Fruit fly (Drosophila melanogaster): ENCODE results near the gene run.

The run gene

DNA sequence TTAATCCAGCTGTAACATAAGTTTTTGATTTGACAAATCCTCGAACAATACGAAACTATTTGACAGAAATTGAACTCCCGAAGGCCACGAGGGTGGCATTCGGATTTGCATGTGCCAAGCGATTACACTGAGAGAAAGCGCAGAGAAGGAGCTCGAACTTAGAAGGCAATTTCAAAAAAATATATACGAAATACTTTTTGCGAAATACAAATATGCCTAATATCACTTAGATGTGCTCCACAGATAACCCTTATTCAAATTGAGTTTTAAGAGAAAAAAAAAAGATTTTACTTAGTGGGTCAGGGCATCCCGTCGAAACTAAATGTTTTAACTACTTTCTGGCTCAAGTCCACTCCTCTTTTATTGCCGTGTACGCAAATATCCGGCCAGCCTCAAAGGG is 38.1 kb downstream of the run start:
- TF ChIP-seq pan (optimal IDR thresholded peaks at IDR 0.05): no peak
- no peak for TF ChIP-seq CG8478 (optimal IDR thresholded peaks at IDR 0.05)
- TF ChIP-seq EcR (GFP tag; optimal IDR thresholded peaks at IDR 0.05): no peak
- no peak for TF ChIP-seq Dll (optimal IDR thresholded peaks at IDR 0.05)
- TF ChIP-seq psq (optimal IDR thresholded peaks at IDR 0.05): no peak
- TF ChIP-seq usp (GFP tag; optimal IDR thresholded peaks at IDR 0.05): no peak

DNA sequence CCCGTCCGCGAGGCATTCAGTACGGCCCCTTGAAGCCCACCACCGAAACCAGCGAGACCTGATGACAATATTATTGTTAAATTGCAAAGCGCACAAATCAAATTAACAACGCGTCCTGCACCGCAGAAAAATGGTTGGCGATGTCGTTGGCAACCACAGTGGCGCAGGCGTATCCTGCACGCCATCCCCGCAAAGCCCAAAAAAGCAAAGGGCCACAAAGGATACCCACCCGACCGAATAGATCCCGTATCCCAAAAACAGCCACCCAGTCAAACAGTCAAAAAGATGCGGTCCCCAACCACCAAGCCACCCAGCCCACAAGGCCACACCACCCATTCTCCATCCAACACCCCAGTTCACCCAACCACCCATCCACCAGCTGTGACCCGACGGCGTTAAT is 41.0 kb downstream of the run start:
- TF ChIP-seq psq (optimal IDR thresholded peaks at IDR 0.05) (no peak), CG8478 (optimal IDR thresholded peaks at IDR 0.05) (no peak), usp (GFP tag; optimal IDR thresholded peaks at IDR 0.05) (no peak), EcR (GFP tag; optimal IDR thresholded peaks at IDR 0.05) (no peak), pan (optimal IDR thresholded peaks at IDR 0.05) (no peak), Dll (optimal IDR thresholded peaks at IDR 0.05) (no peak)

DNA sequence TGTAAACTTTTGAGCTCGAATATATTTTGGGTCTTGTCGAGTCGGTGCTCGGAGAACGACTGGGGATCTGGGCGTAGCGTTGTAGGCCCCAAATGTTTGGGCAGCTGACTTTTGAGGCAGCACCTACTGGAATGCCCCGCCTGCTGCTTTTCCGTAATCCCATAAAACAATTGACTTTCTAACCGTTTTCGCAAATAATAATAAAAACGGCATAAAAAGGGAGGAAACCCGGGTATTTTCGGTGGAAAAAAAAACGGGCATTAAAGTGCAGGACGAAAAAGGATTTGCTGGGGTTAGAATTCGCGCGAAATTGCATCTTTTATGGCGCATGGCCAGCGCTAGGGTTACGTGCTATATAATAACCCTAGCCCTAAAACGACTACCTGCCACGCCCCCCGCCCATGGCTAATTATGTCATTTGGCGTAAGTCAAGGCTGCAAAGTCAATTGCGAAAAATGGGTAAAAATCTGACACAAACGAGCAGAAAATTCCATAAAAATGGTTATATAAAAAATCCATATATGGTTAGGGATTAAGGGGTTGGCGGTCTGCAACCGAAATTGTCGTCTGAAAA is 45.5 kb downstream of the run start, which contains the start of gene CG1324:
TSS of gene CG1324 (minus strand) at position 51 of the 574 bp plus-strand sequence.
- TF ChIP-seq EcR (GFP tag; optimal IDR thresholded peaks at IDR 0.05): no peak
- TF ChIP-seq psq (optimal IDR thresholded peaks at IDR 0.05): no peak
- TF ChIP-seq pan (optimal IDR thresholded peaks at IDR 0.05): no peak
- TF ChIP-seq CG8478 (optimal IDR thresholded peaks at IDR 0.05): no peak
- TF ChIP-seq Dll (optimal IDR thresholded peaks at IDR 0.05): no peak
- no peak for TF ChIP-seq usp (GFP tag; optimal IDR thresholded peaks at IDR 0.05)

DNA sequence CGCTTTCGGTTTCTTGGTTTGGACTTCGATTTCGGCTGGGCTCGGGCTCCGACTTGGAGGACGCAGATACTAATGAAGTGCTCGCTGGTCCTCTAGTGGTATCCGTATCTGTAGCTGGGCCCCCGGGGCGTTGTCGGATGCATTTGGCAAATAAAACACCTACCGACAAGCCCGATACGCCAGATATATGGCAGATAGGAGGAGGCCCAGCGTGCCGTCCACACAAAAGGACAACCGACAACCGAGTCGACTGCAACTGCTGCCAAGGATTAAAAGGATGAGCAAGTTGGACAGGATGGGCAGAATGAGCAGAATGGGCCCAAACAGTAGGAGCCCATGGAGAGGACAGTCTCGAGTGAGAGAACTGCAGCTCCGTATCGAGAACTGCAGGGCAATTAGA is 49.1 kb downstream of the run start:
- TF ChIP-seq pan (optimal IDR thresholded peaks at IDR 0.05) (no peak), Dll (optimal IDR thresholded peaks at IDR 0.05) (no peak), psq (optimal IDR thresholded peaks at IDR 0.05) (no peak), EcR (GFP tag; optimal IDR thresholded peaks at IDR 0.05) (no peak), usp (GFP tag; optimal IDR thresholded peaks at IDR 0.05) (no peak), CG8478 (optimal IDR thresholded peaks at IDR 0.05) (no peak)

DNA sequence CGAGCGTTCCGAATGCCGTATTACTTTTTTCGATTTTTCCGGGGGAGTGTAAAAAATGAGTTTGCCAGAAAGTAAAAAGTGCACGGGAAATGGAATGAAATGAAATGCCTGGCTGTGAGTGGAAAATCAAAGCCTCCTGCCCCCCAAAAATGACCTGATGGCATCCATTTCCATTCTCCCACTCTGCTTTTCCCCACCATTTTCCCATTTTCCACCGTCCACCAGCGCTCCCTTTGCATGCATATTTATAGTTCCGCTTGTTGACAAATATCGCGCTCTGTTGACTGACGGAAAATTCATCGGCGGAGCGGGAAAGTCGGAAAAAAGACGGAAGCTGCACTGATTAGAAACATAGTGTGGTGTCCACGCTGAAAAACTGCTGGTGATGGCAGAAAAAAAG is 55.4 kb downstream of the run start, which contains the start of gene CG15452:
TSS of gene CG15452 (minus strand) at position 101 of the 400 bp plus-strand sequence.
- no peak for TF ChIP-seq usp (GFP tag; optimal IDR thresholded peaks at IDR 0.05)
- TF ChIP-seq pan (optimal IDR thresholded peaks at IDR 0.05): no peak
- no peak for TF ChIP-seq Dll (optimal IDR thresholded peaks at IDR 0.05)
- no peak for TF ChIP-seq psq (optimal IDR thresholded peaks at IDR 0.05)
- no peak for TF ChIP-seq CG8478 (optimal IDR thresholded peaks at IDR 0.05)
- no peak for TF ChIP-seq EcR (GFP tag; optimal IDR thresholded peaks at IDR 0.05)
